Worm (Caenorhabditis elegans) whole organism, L3 larva: ENCODE data around the gene unc-78.

Experiments
- elt-3 ChIP-seq, 3 experiments: fragments of 150-350 bp in 1 of 3; sonication (generic microtip) in 2 of 3; optimal IDR thresholded peaks; 2 replicates in 2 of 3; 4 replicates in 1 of 3; lab custom pipeline; 2014 to 2017; ENCODE audit warnings: missing biosample characterization in 3 of 3, missing genetic modification characterization in 3 of 3
- fkh-10 ChIP-seq: sonication (generic microtip); optimal IDR thresholded peaks from 2 replicates; lab custom pipeline; 2017; ENCODE audit warnings: missing biosample characterization, missing genetic modification reagents, missing genetic modification characterization
- lin-39 ChIP-seq: fragments of 150-350 bp; optimal IDR thresholded peaks from 2 replicates; lab custom pipeline; 2018; ENCODE audit warnings: missing biosample characterization, missing genetic modification reagents, missing genetic modification characterization
- nhr-25 ChIP-seq: sonication (generic microtip); optimal IDR thresholded peaks from 2 replicates; lab custom pipeline; 2017; ENCODE audit warnings: missing biosample characterization, missing genetic modification characterization
- nhr-76 ChIP-seq: fragments of 150-350 bp; sonication (generic microtip); optimal IDR thresholded peaks from 5 replicates; lab custom pipeline; 2014; ENCODE audit warnings: missing biosample characterization, missing genetic modification characterization
- pha-4 ChIP-seq: fragments of 150-350 bp; optimal IDR thresholded peaks from 2 replicates; lab custom pipeline; 2014; ENCODE audit warnings: missing biosample characterization, missing genetic modification reagents, missing genetic modification characterization
- skn-1 ChIP-seq: fragments of 150-350 bp; optimal IDR thresholded peaks from 2 replicates; lab custom pipeline; 2014; ENCODE audit warnings: missing biosample characterization, missing genetic modification characterization
- ztf-11 ChIP-seq: fragments of 150-350 bp; optimal IDR thresholded peaks from 2 replicates; lab custom pipeline; 2014; ENCODE audit warnings: missing biosample characterization, missing genetic modification characterization

ce11 chrX:3393562-3393961 lies 17.9 kb downstream of the unc-78 start, which contains the start of gene slcf-2:
- no peak for TF ChIP-seq nhr-25 (tag; lab: Kevin White, UChicago)
- TF ChIP-seq fkh-10, result no peak
- no peak for TF ChIP-seq lin-39 (tag; lab: Kevin White, UChicago)
- TF ChIP-seq skn-1 (tag; lab: Kevin White, UChicago), result no peak
- no peak for TF ChIP-seq ztf-11 (tag; lab: Kevin White, UChicago)
- TF ChIP-seq pha-4 (tag; lab: Kevin White, UChicago), result no peak
- no peak for TF ChIP-seq elt-3 (tag; optimal IDR thresholded peaks at IDR 0.05; lab: Kevin White, UChicago)
- TF ChIP-seq nhr-76 (tag; lab: Kevin White, UChicago), result no peak
